Fruit fly (Drosophila melanogaster) whole organism, embryonic: Measurements from ENCODE around the gene Sqor.

Experiments
- CG10209 ChIP-seq: fragments of 200-800 bp; sonication (Bioruptor generic); optimal IDR thresholded peaks from 3 replicates; lab custom pipeline; 2017; ENCODE audit warnings: missing biosample characterization, mild to moderate bottlenecking, missing genetic modification characterization, missing genetic modification reagents
- CG10431 ChIP-seq: fragments of 200-800 bp; sonication (Bioruptor generic); optimal IDR thresholded peaks from 3 replicates; lab custom pipeline; 2018; ENCODE audit warnings: missing biosample characterization, mild to moderate bottlenecking, missing genetic modification characterization
- CG12744 ChIP-seq: fragments of 200-800 bp; sonication (Bioruptor generic); optimal IDR thresholded peaks from 2 replicates; lab custom pipeline; 2016; ENCODE audit warnings: missing biosample characterization, missing genetic modification characterization
- CG13894 ChIP-seq: fragments of 200-800 bp; sonication (Bioruptor generic); optimal IDR thresholded peaks from 3 replicates; lab custom pipeline; 2018; ENCODE audit warnings: missing biosample characterization, mild to moderate bottlenecking, missing genetic modification characterization, moderate library complexity
- CG15601 ChIP-seq: fragments of 200-800 bp; sonication (Bioruptor generic); optimal IDR thresholded peaks from 3 replicates; lab custom pipeline; 2019; ENCODE audit warnings: missing biosample characterization, mild to moderate bottlenecking, missing genetic modification characterization, moderate library complexity
- CG16813 ChIP-seq: fragments of 200-800 bp; sonication (Bioruptor generic); IDR thresholded peaks from 3 replicates; pipeline ENCODE4 v1.3.6; 2022; ENCODE audit warnings: missing biosample characterization, missing genetic modification characterization; ENCODE audit not compliant: partially characterized antibody
- CG4360 ChIP-seq: fragments of 200-800 bp; sonication (Bioruptor generic); IDR thresholded peaks from 2 replicates; pipeline ENCODE4 v1.3.6; 2022; ENCODE audit warnings: missing biosample characterization, missing genetic modification characterization
- CG4854 ChIP-seq: fragments of 200-800 bp; sonication (Bioruptor generic); optimal IDR thresholded peaks from 2 replicates; lab custom pipeline; 2016; ENCODE audit warnings: missing biosample characterization, missing genetic modification characterization, inconsistent platforms
- CG7786 ChIP-seq: fragments of 200-800 bp; sonication (Bioruptor generic); optimal IDR thresholded peaks from 2 replicates; lab custom pipeline; 2016; ENCODE audit warnings: missing biosample characterization, missing genetic modification characterization
- CG8089 ChIP-seq: fragments of 200-800 bp; sonication (Bioruptor generic); optimal IDR thresholded peaks from 3 replicates; lab custom pipeline; 2016; ENCODE audit warnings: missing biosample characterization, missing genetic modification characterization
- CG8290 ChIP-seq, 3 experiments: fragments of 200-800 bp; sonication (Bioruptor generic); optimal IDR thresholded peaks; 2 replicates each; lab custom pipeline; 2016 to 2019; ENCODE audit warnings: missing biosample characterization in 3 of 3, missing genetic modification characterization in 3 of 3, mild to moderate bottlenecking in 2 of 3, moderate library complexity in 1 of 3
- CG9876 ChIP-seq: fragments of 200-800 bp; sonication (Bioruptor generic); optimal IDR thresholded peaks from 2 replicates; lab custom pipeline; 2016; ENCODE audit warnings: missing biosample characterization, missing genetic modification characterization
- CG9932 ChIP-seq: fragments of 200-800 bp; sonication (Bioruptor generic); IDR thresholded peaks from 2 replicates; pipeline ENCODE4 v1.3.6; 2022; ENCODE audit warnings: missing biosample characterization, missing genetic modification characterization
- Chrac-16 ChIP-seq: fragments of 200-800 bp; sonication (Bioruptor generic); optimal IDR thresholded peaks from 3 replicates; lab custom pipeline; 2016; ENCODE audit warnings: missing biosample characterization, missing genetic modification characterization
- Deaf1 ChIP-seq: fragments of 200-800 bp; optimal IDR thresholded peaks from 3 replicates; lab custom pipeline; 2019; ENCODE audit warnings: missing biosample characterization, mild to moderate bottlenecking, missing genetic modification characterization, moderate library complexity
- Elba2 ChIP-seq: fragments of 200-800 bp; sonication (Bioruptor generic); optimal IDR thresholded peaks from 3 replicates; lab custom pipeline; 2016; ENCODE audit warnings: missing biosample characterization, missing genetic modification characterization
- Fer1 ChIP-seq: fragments of 200-800 bp; sonication (Bioruptor generic); optimal IDR thresholded peaks from 2 replicates; lab custom pipeline; 2017; ENCODE audit warnings: missing biosample characterization, mild to moderate bottlenecking, missing genetic modification characterization
- Fer3 ChIP-seq: fragments of 200-800 bp; sonication (Bioruptor generic); optimal IDR thresholded peaks from 2 replicates; lab custom pipeline; 2018; ENCODE audit warnings: missing biosample characterization, mild to moderate bottlenecking, missing genetic modification characterization, moderate library complexity
- H15 ChIP-seq: fragments of 200-800 bp; sonication (Bioruptor generic); IDR thresholded peaks from 3 replicates; pipeline ENCODE4 v1.3.6; 2022; ENCODE audit warnings: missing biosample characterization, missing genetic modification characterization
- HLH4C ChIP-seq: fragments of 200-800 bp; sonication (Bioruptor generic); IDR thresholded peaks from 3 replicates; pipeline ENCODE4 v1.3.6; 2022; ENCODE audit warnings: missing biosample characterization, missing genetic modification characterization; ENCODE audit not compliant: partially characterized antibody
- Hr51 ChIP-seq, 2 experiments: fragments of 200-800 bp; sonication (Bioruptor generic); optimal IDR thresholded peaks; 2 replicates in 1 of 2; 3 replicates in 1 of 2; lab custom pipeline; 2016 to 2018; ENCODE audit warnings: missing biosample characterization in 2 of 2, missing genetic modification characterization in 2 of 2, mild to moderate bottlenecking in 1 of 2, moderate library complexity in 1 of 2
- Mrtf ChIP-seq: fragments of 200-800 bp; sonication (Bioruptor generic); IDR thresholded peaks from 3 replicates; pipeline ENCODE4 v1.3.6; 2022; ENCODE audit warnings: missing biosample characterization, missing genetic modification characterization
- NC2α ChIP-seq: fragments of 200-800 bp; sonication (Bioruptor generic); optimal IDR thresholded peaks from 2 replicates; lab custom pipeline; 2016; ENCODE audit warnings: missing biosample characterization, missing genetic modification characterization
- NC2β ChIP-seq: fragments of 200-800 bp; sonication (Bioruptor generic); optimal IDR thresholded peaks from 2 replicates; lab custom pipeline; 2016; ENCODE audit warnings: missing biosample characterization, missing genetic modification characterization
- Oli ChIP-seq: fragments of 200-800 bp; sonication (Bioruptor generic); optimal IDR thresholded peaks from 2 replicates; lab custom pipeline; 2018; ENCODE audit warnings: missing biosample characterization, mild to moderate bottlenecking, missing genetic modification characterization, moderate library complexity
- Tbp ChIP-seq: fragments of >200 bp; optimal IDR thresholded peaks from 2 replicates; lab custom pipeline; 2018; ENCODE audit warnings: missing biosample characterization, missing genetic modification characterization
- YL-1 ChIP-seq: fragments of 200-800 bp; sonication (Bioruptor generic); optimal IDR thresholded peaks from 3 replicates; lab custom pipeline; 2017; ENCODE audit warnings: missing biosample characterization, mild to moderate bottlenecking, missing genetic modification characterization
- bab2 ChIP-seq: fragments of 200-800 bp; sonication (Bioruptor generic); optimal IDR thresholded peaks from 2 replicates; lab custom pipeline; 2016; ENCODE audit warnings: missing biosample characterization, missing genetic modification characterization
- btn ChIP-seq: fragments of 200-800 bp; sonication (Bioruptor generic); optimal IDR thresholded peaks from 2 replicates; lab custom pipeline; 2016; ENCODE audit warnings: missing biosample characterization, missing genetic modification characterization
- cg ChIP-seq: fragments of 200-800 bp; sonication (Bioruptor generic); optimal IDR thresholded peaks from 3 replicates; lab custom pipeline; 2019; ENCODE audit warnings: missing biosample characterization, mild to moderate bottlenecking, missing genetic modification characterization, moderate library complexity
- chn ChIP-seq: fragments of 200-800 bp; sonication (Bioruptor generic); optimal IDR thresholded peaks from 2 replicates; lab custom pipeline; 2016; ENCODE audit warnings: missing biosample characterization, missing genetic modification characterization
- croc ChIP-seq: fragments of 200-800 bp; sonication (Bioruptor generic); conservative IDR thresholded peaks from 3 replicates; pipeline ENCODE4 v1.3.6; 2022; ENCODE audit warnings: missing biosample characterization, missing genetic modification characterization
- fd3F ChIP-seq: fragments of 200-800 bp; sonication (Bioruptor generic); optimal IDR thresholded peaks from 2 replicates; lab custom pipeline; 2018; ENCODE audit warnings: missing biosample characterization, mild to moderate bottlenecking, missing genetic modification characterization, moderate library complexity
- inv ChIP-seq: fragments of 200-800 bp; sonication (Bioruptor generic); IDR thresholded peaks from 2 replicates; pipeline ENCODE4 v1.3.6; 2022; ENCODE audit warnings: missing biosample characterization, missing genetic modification characterization; ENCODE audit not compliant: partially characterized antibody
- jumu ChIP-seq: fragments of 200-800 bp; sonication (Bioruptor generic); optimal IDR thresholded peaks from 3 replicates; lab custom pipeline; 2016; ENCODE audit warnings: missing biosample characterization, missing genetic modification characterization
- lola ChIP-seq, 3 experiments: fragments of >200 bp in 2 of 3; fragments of 200-800 bp in 1 of 3; sonication (Bioruptor generic) in 1 of 3; optimal IDR thresholded peaks; 2 replicates each; lab custom pipeline; 2017 to 2019; ENCODE audit warnings: missing biosample characterization in 3 of 3, missing genetic modification characterization in 3 of 3, mild to moderate bottlenecking in 1 of 3, moderate library complexity in 1 of 3
- luna ChIP-seq: fragments of 200-800 bp; sonication (Bioruptor generic); optimal IDR thresholded peaks from 2 replicates; lab custom pipeline; 2016; ENCODE audit warnings: missing biosample characterization, missing genetic modification characterization
- maf-S ChIP-seq: fragments of 200-800 bp; sonication (Bioruptor generic); optimal IDR thresholded peaks from 2 replicates; lab custom pipeline; 2016; ENCODE audit warnings: missing biosample characterization, missing genetic modification characterization
- nau ChIP-seq: fragments of 200-800 bp; sonication (Bioruptor generic); optimal IDR thresholded peaks from 3 replicates; lab custom pipeline; 2017; ENCODE audit warnings: missing biosample characterization, mild to moderate bottlenecking, missing genetic modification characterization, missing genetic modification reagents
- peb ChIP-seq: fragments of 200-800 bp; sonication (Bioruptor generic); IDR thresholded peaks from 2 replicates; pipeline ENCODE4 v1.3.6; 2022; ENCODE audit warnings: missing biosample characterization, missing genetic modification characterization
- pita ChIP-seq: fragments of 200-800 bp; sonication (Bioruptor generic); optimal IDR thresholded peaks from 2 replicates; lab custom pipeline; 2017; ENCODE audit warnings: missing biosample characterization, mild to moderate bottlenecking, missing genetic modification characterization
- repo ChIP-seq: fragments of 200-800 bp; sonication (Bioruptor generic); optimal IDR thresholded peaks from 2 replicates; lab custom pipeline; 2016; ENCODE audit warnings: missing biosample characterization, missing genetic modification characterization
- ro ChIP-seq: fragments of 200-800 bp; sonication (Bioruptor generic); IDR thresholded peaks from 2 replicates; pipeline ENCODE4 v1.3.6; 2022; ENCODE audit warnings: missing biosample characterization, missing genetic modification characterization
- schlank ChIP-seq: fragments of 200-800 bp; sonication (Bioruptor generic); optimal IDR thresholded peaks from 2 replicates; lab custom pipeline; 2018; ENCODE audit warnings: missing biosample characterization, mild to moderate bottlenecking, missing genetic modification characterization
- sens ChIP-seq: fragments of 200-800 bp; sonication (Bioruptor generic); peaks from one replicate; lab custom pipeline; 2016; ENCODE audit warnings: missing biosample characterization, missing genetic modification characterization
- ssp ChIP-seq: fragments of 200-800 bp; sonication (Bioruptor generic); IDR thresholded peaks from 2 replicates; pipeline ENCODE4 v1.3.6; 2022; ENCODE audit warnings: missing biosample characterization, missing genetic modification characterization
- tin ChIP-seq: fragments of 200-800 bp; sonication (Bioruptor generic); optimal IDR thresholded peaks from 3 replicates; lab custom pipeline; 2016; ENCODE audit warnings: missing biosample characterization, missing genetic modification characterization
- tll ChIP-seq, 2 experiments: fragments of 200-800 bp in 1 of 2; fragments of >200 bp in 1 of 2; sonication (Bioruptor generic) in 1 of 2; optimal IDR thresholded peaks; 2 replicates each; lab custom pipeline; 2017 to 2019; ENCODE audit warnings: missing biosample characterization in 2 of 2, missing genetic modification characterization in 2 of 2, mild to moderate bottlenecking in 1 of 2, moderate library complexity in 1 of 2
- zf30C ChIP-seq: fragments of 200-800 bp; sonication (Bioruptor generic); optimal IDR thresholded peaks from 3 replicates; lab custom pipeline; 2018; ENCODE audit warnings: missing biosample characterization, mild to moderate bottlenecking, missing genetic modification characterization
- zfh1 ChIP-seq: fragments of 200-800 bp; sonication (Bioruptor generic); IDR thresholded peaks from 3 replicates; pipeline ENCODE4 v1.3.6; 2022; ENCODE audit warnings: missing biosample characterization, missing genetic modification characterization

Sqor gene

dm6 chr3L:4259102-4259558 is 19.2 kb downstream of the Sqor start, which contains the start of the genes CG15011 and CG1309:
TSS of gene CG15011 (minus strand) at chr3L:4259152.
TSS of gene CG1309 (plus strand) at chr3L:4259430.
- TF ChIP-seq H15 (peak; percentile 74), CG12744 (GFP tag; lab: Kevin White, UChicago) (peak; percentile 82), ssp (GFP tag; lab: Robert Waterston, UW) (peak; percentile 66), tll (GFP tag; optimal IDR thresholded peaks at IDR 0.05; lab: Kevin White, UChicago) (no peak), jumu (peak; percentile 81), HLH4C (GFP tag; lab: Robert Waterston, UW) (no peak), CG4854 (peak; percentile 81), pita (GFP tag; lab: Kevin White, UChicago) (no peak), Chrac-16 (GFP tag; lab: Kevin White, UChicago) (peak; percentile 85), CG10431 (GFP tag; lab: Kevin White, UChicago) (peak; percentile 16), inv (GFP tag; lab: Robert Waterston, UW) (peak; percentile 39; the same call in 1 of the 2 replicates), CG4360 (no peak), CG8290 (GFP tag; optimal IDR thresholded peaks at IDR 0.05; lab: Kevin White, UChicago) (peak; percentile 73), CG8290 (tag; optimal IDR thresholded peaks at IDR 0.05; lab: Kevin White, UChicago) (peak; percentile 41 to 78), Hr51 (GFP tag; optimal IDR thresholded peaks at IDR 0.05; lab: Kevin White, UChicago) (peak; percentile 80 to 81), zf30C (no peak), CG9876 (peak; percentile 76), CG13894 (peak; percentile 82), NC2β (peak; percentile 85), bab2 (GFP tag; lab: Kevin White, UChicago) (peak; percentile 87), Deaf1 (tag; lab: Kevin White, UChicago) (no peak), Oli (tag; lab: Kevin White, UChicago) (peak; percentile 67), Tbp (GFP tag; lab: Kevin White, UChicago) (no peak), fd3F (GFP tag; lab: Kevin White, UChicago) (peak; percentile 73), schlank (tag; lab: Kevin White, UChicago) (peak; percentile 8), zfh1 (GFP tag; lab: Robert Waterston, UW) (peak; percentile 79; the same call in 2 of the 3 replicates), NC2α (GFP tag; lab: Kevin White, UChicago) (peak; percentile 67), YL-1 (GFP tag; lab: Kevin White, UChicago) (peak; percentile 90), CG7786 (GFP tag; lab: Kevin White, UChicago) (peak; percentile 82), Fer1 (GFP tag; lab: Kevin White, UChicago) (peak; percentile 85), CG8089 (peak; percentile 71), CG15601 (tag; lab: Kevin White, UChicago) (peak; percentile 80), chn (GFP tag; lab: Kevin White, UChicago) (peak; percentile 91), Mrtf (GFP tag; lab: Robert Waterston, UW) (peak; percentile 58; the same call in 1 of the 3 replicates), luna (GFP tag; lab: Kevin White, UChicago) (peak; percentile 86), ro (GFP tag; lab: Robert Waterston, UW) (no peak), CG10209 (GFP tag; lab: Kevin White, UChicago) (peak; percentile 77), maf-S (GFP tag; lab: Kevin White, UChicago) (peak; percentile 87), Fer3 (tag; lab: Kevin White, UChicago) (peak; percentile 79), lola (GFP tag; optimal IDR thresholded peaks at IDR 0.05; lab: Kevin White, UChicago) (peak in 1 of 3 experiments; percentile 87), peb (peak; percentile 63), sens (GFP tag; lab: Kevin White, UChicago) (peak; percentile 98), repo (peak; percentile 74), nau (GFP tag; lab: Kevin White, UChicago) (no peak), cg (GFP tag; lab: Kevin White, UChicago) (no peak), croc (GFP tag; lab: Robert Waterston, UW) (peak; percentile 59), CG16813 (no peak), Elba2 (peak; percentile 96), tin (peak; percentile 83), CG9932 (peak; percentile 87), btn (GFP tag; lab: Kevin White, UChicago) (peak; percentile 59)
